Fruit fly (Drosophila melanogaster): ENCODE measurements around the gene dop.

dop gene

DNA sequence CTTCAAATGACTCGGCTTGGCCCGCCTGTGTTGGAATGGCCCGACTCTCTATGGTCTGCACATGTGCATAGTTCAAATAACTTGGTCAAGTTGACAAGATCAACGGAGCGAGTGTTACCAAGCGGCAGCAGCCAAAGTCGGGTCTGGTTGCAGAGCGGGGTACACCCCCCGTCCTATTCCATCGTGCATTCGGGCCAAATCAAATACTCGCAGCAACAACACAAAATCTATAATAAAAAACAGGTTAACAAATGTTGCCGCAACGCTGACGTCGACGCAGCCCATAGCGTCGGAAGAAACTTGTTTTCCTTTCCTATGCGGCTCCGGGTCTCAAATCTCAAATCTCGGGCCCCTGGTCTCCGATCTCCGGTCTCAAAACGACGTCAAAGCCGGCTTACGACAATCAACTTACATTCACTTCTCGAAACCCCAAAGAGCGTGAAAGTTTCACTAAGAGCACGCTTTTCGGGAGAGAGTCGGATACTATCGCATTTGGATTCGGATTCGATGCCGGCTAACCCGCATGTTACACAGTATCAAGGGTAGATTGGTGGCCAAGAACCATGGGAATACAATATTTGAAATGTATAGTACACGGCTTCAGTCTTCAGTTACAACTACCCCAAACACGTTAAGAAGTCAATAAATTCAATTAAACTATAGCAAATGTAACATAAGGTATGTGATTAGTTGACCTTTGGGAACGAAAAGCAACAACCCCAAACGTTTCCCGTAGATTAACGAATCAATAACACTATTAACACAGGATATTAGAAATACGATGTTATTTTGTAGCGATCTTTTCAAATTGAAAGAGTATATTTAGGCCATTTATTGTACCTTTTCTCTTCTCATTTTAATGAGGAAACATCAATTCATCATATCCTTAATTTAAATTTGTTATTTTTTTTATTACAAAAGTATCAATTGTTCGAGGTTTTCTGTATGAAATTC, 31.3 kb upstream of the dop start (continued):
- TF ChIP-seq zen (tag; optimal IDR thresholded peaks at IDR 0.05) (peak; percentile 20), CG7357 (GFP tag; IDR thresholded peaks at IDR 0.05) (no peak), lab (GFP tag; optimal IDR thresholded peaks at IDR 0.05) (peak; percentile 20), Bteb2 (GFP tag; optimal IDR thresholded peaks at IDR 0.05) (peak; percentile 51), cad (GFP tag; optimal IDR thresholded peaks at IDR 0.05) (no peak), Hmx (GFP tag; optimal IDR thresholded peaks at IDR 0.05) (peak; percentile 49), CG13424 (tag; optimal IDR thresholded peaks at IDR 0.05) (peak; percentile 68), Fer3 (tag; optimal IDR thresholded peaks at IDR 0.05) (peak; percentile 13), en (GFP tag; optimal IDR thresholded peaks at IDR 0.05) (peak; percentile 18), bab2 (GFP tag; optimal IDR thresholded peaks at IDR 0.05) (peak; percentile 61), pan (optimal IDR thresholded peaks at IDR 0.05) (peak in 1 of 2 experiments; percentile 82), pan (GFP tag; optimal IDR thresholded peaks at IDR 0.05 in 1 of 2, IDR thresholded peaks at IDR 0.05 in 1 of 2) (peak; percentile 21 to 71), sim (GFP tag; IDR thresholded peaks at IDR 0.05) (no peak), vvl (GFP tag; IDR thresholded peaks at IDR 0.05) (peak; percentile 11; the same call in 1 of the 2 replicates), CG12071 (GFP tag; optimal IDR thresholded peaks at IDR 0.05) (no peak), Adf1 (GFP tag; IDR thresholded peaks at IDR 0.05) (peak; percentile 73), caup (GFP tag; optimal IDR thresholded peaks at IDR 0.05; ENCODE audit: severe bottlenecking) (peak; percentile 44), br (optimal IDR thresholded peaks at IDR 0.05) (no peak), CG8359 (GFP tag; optimal IDR thresholded peaks at IDR 0.05; ENCODE audit: borderline replicate concordance) (peak; percentile 21), B-H2 (GFP tag; optimal IDR thresholded peaks at IDR 0.05) (no peak), CG17361 (GFP tag; IDR thresholded peaks at IDR 0.05) (peak; percentile 90), CG15011 (GFP tag; optimal IDR thresholded peaks at IDR 0.05) (peak; percentile 57), pros (GFP tag; optimal IDR thresholded peaks at IDR 0.05) (peak; percentile 18), CG5245 (GFP tag; optimal IDR thresholded peaks at IDR 0.05) (no peak), CG10431 (GFP tag; optimal IDR thresholded peaks at IDR 0.05) (peak; percentile 15), CG2116 (GFP tag; optimal IDR thresholded peaks at IDR 0.05) (no peak), CG10543 (GFP tag; optimal IDR thresholded peaks at IDR 0.05) (no peak), CG4360 (GFP tag; IDR thresholded peaks at IDR 0.05) (peak; percentile 50; the same call in 1 of the 2 replicates), CG4820 (GFP tag; optimal IDR thresholded peaks at IDR 0.05) (peak; percentile 40), pita (GFP tag; optimal IDR thresholded peaks at IDR 0.05) (no peak), CG18476 (GFP tag; optimal IDR thresholded peaks at IDR 0.05) (peak; percentile 46), gem (tag; optimal IDR thresholded peaks at IDR 0.05) (peak; percentile 83), CG1603 (tag; optimal IDR thresholded peaks at IDR 0.05) (peak; percentile 44), Fer2 (tag; optimal IDR thresholded peaks at IDR 0.05) (no peak), ERR (GFP tag; optimal IDR thresholded peaks at IDR 0.05) (no peak), CG1832 (GFP tag; optimal IDR thresholded peaks at IDR 0.05) (no peak), az2 (GFP tag; optimal IDR thresholded peaks at IDR 0.05) (peak; percentile 65), CG15601 (tag; optimal IDR thresholded peaks at IDR 0.05) (peak; percentile 42), Taf1 (GFP tag; IDR thresholded peaks at IDR 0.05) (0 out of 2 replicates have a peak, but pooled peaks have one; percentile 28), vfl (GFP tag; optimal IDR thresholded peaks at IDR 0.05) (peak; percentile 23), dm (GFP tag; optimal IDR thresholded peaks at IDR 0.05) (peak; percentile 29), CG10462 (GFP tag; optimal IDR thresholded peaks at IDR 0.05) (peak; percentile 49), p53 (GFP tag; optimal IDR thresholded peaks at IDR 0.05) (peak; percentile 16), fd102C (GFP tag; optimal IDR thresholded peaks at IDR 0.05) (no peak), CG32767 (GFP tag; IDR thresholded peaks at IDR 0.05) (no peak), ab (GFP tag; optimal IDR thresholded peaks at IDR 0.05) (no peak), ewg (GFP tag; optimal IDR thresholded peaks at IDR 0.05) (peak; percentile 50), insv (GFP tag; optimal IDR thresholded peaks at IDR 0.05) (no peak), D19B (GFP tag; optimal IDR thresholded peaks at IDR 0.05) (peak; percentile 99)

All from whole organism, embryonic.